Worm (Caenorhabditis elegans): Measurements from ENCODE around the gene srx-65.

- TF ChIP-seq ztf-11 (tag; optimal IDR thresholded peaks at IDR 0.05) = no peak
- no peak for TF ChIP-seq set-16 (GFP tag; IDR thresholded peaks at IDR 0.05)
- no peak for TF ChIP-seq skn-1 (tag; optimal IDR thresholded peaks at IDR 0.05)
- no peak for TF ChIP-seq unc-62 (GFP tag; optimal IDR thresholded peaks at IDR 0.05 in 1 of 2)
- TF ChIP-seq unc-62 (tag; optimal IDR thresholded peaks at IDR 0.05) = no peak
- TF ChIP-seq duxl-1 (tag; optimal IDR thresholded peaks at IDR 0.05; ENCODE audit: poor library complexity) = no peak
- no peak for TF ChIP-seq madf-5 (GFP tag; IDR thresholded peaks at IDR 0.05)
- no peak for TF ChIP-seq zfp-2 (tag; optimal IDR thresholded peaks at IDR 0.05)
Measured at ce11 chrV:3912472-3912871, 9.3 kb upstream of the srx-65 start, which contains the start of gene srx-68.
